Fruit fly (Drosophila melanogaster): ENCODE results near the gene glec.

Gene glec

DNA sequence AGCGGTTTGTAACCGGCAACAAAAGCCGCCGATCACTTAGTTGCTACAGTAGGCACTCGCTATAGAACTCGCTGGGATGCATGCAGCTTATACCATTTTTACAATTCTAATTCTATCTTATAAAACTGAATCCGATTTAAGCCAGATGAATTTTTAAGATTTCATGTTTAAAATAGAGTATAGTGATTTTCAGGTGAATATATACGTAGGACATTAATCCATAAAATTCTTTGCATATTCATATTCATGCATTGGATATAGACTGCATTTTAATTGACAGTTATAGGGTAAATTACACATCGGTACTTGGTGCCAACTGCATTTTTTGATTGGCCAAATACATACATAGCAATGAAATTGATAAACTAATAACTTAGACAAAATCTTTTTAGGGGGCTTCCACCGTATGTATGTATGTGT lies 31.5 kb upstream of the glec start (continued):
- TF ChIP-seq stc (GFP tag; IDR thresholded peaks at IDR 0.05) (0 out of 2 replicates have a peak, but pooled peaks have one; percentile 50), CG18764 (GFP tag; optimal IDR thresholded peaks at IDR 0.05) (no peak), prd (optimal IDR thresholded peaks at IDR 0.05) (no peak), prd (GFP tag; IDR thresholded peaks at IDR 0.05) (peak; percentile 67), Hr3 (GFP tag; optimal IDR thresholded peaks at IDR 0.05) (peak; percentile 20), Hr39 (optimal IDR thresholded peaks at IDR 0.05) (no peak), CG11085 (GFP tag; IDR thresholded peaks at IDR 0.05) (0 out of 2 replicates have a peak, but pooled peaks have one; percentile 19), CG4404 (GFP tag; IDR thresholded peaks at IDR 0.05) (peak; percentile 25; the same call in 1 of the 2 replicates), CG17359 (tag; optimal IDR thresholded peaks at IDR 0.05) (peak; percentile 45), CG18476 (GFP tag; optimal IDR thresholded peaks at IDR 0.05) (peak; percentile 36), nmo (GFP tag; optimal IDR thresholded peaks at IDR 0.05) (peak; percentile 79), CG10209 (GFP tag; optimal IDR thresholded peaks at IDR 0.05) (peak; percentile 22), sens-2 (GFP tag; IDR thresholded peaks at IDR 0.05) (no peak), CG34224 (GFP tag; IDR thresholded peaks at IDR 0.05; ENCODE audit: partially characterized antibody) (no peak), lola (GFP tag; optimal IDR thresholded peaks at IDR 0.05) (peak in 1 of 3 experiments; percentile 56), ro (GFP tag; IDR thresholded peaks at IDR 0.05) (no peak), row (GFP tag; IDR thresholded peaks at IDR 0.05) (peak; percentile 66), ssp (GFP tag; IDR thresholded peaks at IDR 0.05) (peak; percentile 34; the same call in 1 of the 2 replicates), CG2116 (GFP tag; optimal IDR thresholded peaks at IDR 0.05) (no peak), CG14710 (tag; optimal IDR thresholded peaks at IDR 0.05) (peak; percentile 38), CG16815 (GFP tag; optimal IDR thresholded peaks at IDR 0.05) (peak; percentile 32), B-H1 (GFP tag; IDR thresholded peaks at IDR 0.05) (peak; percentile 29; the same call in 1 of the 3 replicates), CG3726 (GFP tag; IDR thresholded peaks at IDR 0.05) (no peak), Xbp1 (GFP tag; optimal IDR thresholded peaks at IDR 0.05) (peak; percentile 42), bcd (GFP tag; optimal IDR thresholded peaks at IDR 0.05) (peak; percentile 32), ara (GFP tag; IDR thresholded peaks at IDR 0.05) (peak; percentile 40), CG12155 (GFP tag; optimal IDR thresholded peaks at IDR 0.05) (peak; percentile 7), CG18262 (tag; optimal IDR thresholded peaks at IDR 0.05) (peak; percentile 79), croc (GFP tag; conservative IDR thresholded peaks at IDR 0.05) (peak; percentile 35; the same call in 1 of the 3 replicates), CG10543 (GFP tag; optimal IDR thresholded peaks at IDR 0.05) (no peak), CG7786 (GFP tag; optimal IDR thresholded peaks at IDR 0.05) (no peak), Mrtf (GFP tag; IDR thresholded peaks at IDR 0.05) (0 out of 3 replicates have a peak, but pooled peaks have one; percentile 43), MTF-1 (GFP tag; optimal IDR thresholded peaks at IDR 0.05; ENCODE audit: borderline replicate concordance) (no peak), Pdp1 (GFP tag; optimal IDR thresholded peaks at IDR 0.05) (peak; percentile 33 to 37), Med (GFP tag) (peak; percentile 85), CG4820 (GFP tag; optimal IDR thresholded peaks at IDR 0.05) (peak; percentile 44), pzg (GFP tag; optimal IDR thresholded peaks at IDR 0.05) (no peak), pum (GFP tag; optimal IDR thresholded peaks at IDR 0.05) (peak; percentile 11), Rx (GFP tag; IDR thresholded peaks at IDR 0.05) (peak; percentile 46; the same call in 1 of the 2 replicates), az2 (GFP tag; optimal IDR thresholded peaks at IDR 0.05) (peak; percentile 12), CG8089 (GFP tag; optimal IDR thresholded peaks at IDR 0.05) (no peak), Atf3 (GFP tag; optimal IDR thresholded peaks at IDR 0.05) (no peak), tap (tag; optimal IDR thresholded peaks at IDR 0.05) (no peak), Oaz (GFP tag; IDR thresholded peaks at IDR 0.05) (no peak), zen (tag; optimal IDR thresholded peaks at IDR 0.05) (no peak), esg (GFP tag; conservative IDR thresholded peaks at IDR 0.05) (peak; percentile 39; the same call in 1 of the 2 replicates), hth (optimal IDR thresholded peaks at IDR 0.05) (no peak), CG2875 (GFP tag; optimal IDR thresholded peaks at IDR 0.05) (peak; percentile 24), ERR (GFP tag; optimal IDR thresholded peaks at IDR 0.05) (no peak), ken (GFP tag; IDR thresholded peaks at IDR 0.05) (0 out of 3 replicates have a peak, but pooled peaks have one; percentile 53)
